Fruit fly (Drosophila melanogaster): ENCODE results near the gene CG8209.

Gene CG8209

DNA sequence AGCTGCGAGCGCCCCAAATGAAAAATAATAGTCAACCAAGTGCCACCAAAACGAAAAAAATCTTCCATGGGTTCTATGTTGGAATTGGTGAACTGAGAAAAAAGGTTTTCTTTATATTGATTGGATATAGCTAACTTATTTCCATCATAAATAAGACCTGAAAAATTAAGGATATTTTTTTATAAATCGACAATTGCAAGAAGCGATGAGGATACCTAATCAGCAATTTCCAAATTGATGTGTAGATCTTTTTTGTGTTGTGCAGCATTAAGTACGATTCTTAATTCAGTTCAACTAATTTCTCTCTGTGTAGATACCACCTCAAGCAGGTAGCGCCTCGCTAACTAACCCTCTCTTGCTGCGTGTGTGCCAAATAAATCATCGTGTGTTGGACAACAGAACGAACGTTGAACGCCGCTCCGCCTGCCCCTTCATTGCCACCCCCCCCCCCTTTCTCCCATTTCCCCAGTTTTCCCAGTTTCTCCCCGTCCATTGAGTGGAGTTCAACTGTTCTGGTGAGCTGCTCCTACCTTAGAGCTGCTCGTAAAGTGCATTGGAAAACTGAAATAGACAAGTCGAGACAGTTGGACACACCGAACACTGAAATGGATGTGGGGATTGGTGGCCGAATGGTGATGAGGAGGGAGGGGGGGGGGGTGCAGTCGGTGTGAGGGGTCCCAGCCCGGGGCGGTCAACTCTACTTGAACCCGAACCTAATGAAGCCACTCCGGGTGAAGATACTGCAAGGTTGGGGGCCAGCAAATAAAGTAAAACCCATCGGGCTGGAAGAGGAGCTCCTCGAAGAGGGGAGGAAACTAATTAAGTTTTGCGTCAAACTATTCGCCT is 12.8 kb downstream of the CG8209 start (continued):
- TF ChIP-seq CG16779 (GFP tag; IDR thresholded peaks at IDR 0.05) (no peak), CG18599 (GFP tag; optimal IDR thresholded peaks at IDR 0.05) (peak; percentile 55), CG12769 (tag; optimal IDR thresholded peaks at IDR 0.05) (no peak), eyg (GFP tag; optimal IDR thresholded peaks at IDR 0.05) (no peak), Dip3 (GFP tag; optimal IDR thresholded peaks at IDR 0.05) (no peak), ranshi (GFP tag; IDR thresholded peaks at IDR 0.05) (no peak), NC2β (GFP tag; optimal IDR thresholded peaks at IDR 0.05) (peak; percentile 36), CG9609 (GFP tag; optimal IDR thresholded peaks at IDR 0.05) (no peak), grn (GFP tag; optimal IDR thresholded peaks at IDR 0.05) (peak; percentile 14), oc (tag; optimal IDR thresholded peaks at IDR 0.05) (peak; percentile 47), fu2 (GFP tag; optimal IDR thresholded peaks at IDR 0.05) (no peak), hb (GFP tag; IDR thresholded peaks at IDR 0.05; ENCODE audit: partially characterized antibody) (no peak), sr (GFP tag; IDR thresholded peaks at IDR 0.05) (no peak), bsh (GFP tag; optimal IDR thresholded peaks at IDR 0.05) (peak; percentile 57 to 89), Taf1 (GFP tag; IDR thresholded peaks at IDR 0.05) (no peak), unpg (GFP tag; optimal IDR thresholded peaks at IDR 0.05) (peak; percentile 68), Lim3 (GFP tag; IDR thresholded peaks at IDR 0.05) (no peak), CG6791 (GFP tag; IDR thresholded peaks at IDR 0.05; ENCODE audit: partially characterized antibody) (no peak), emc (GFP tag; optimal IDR thresholded peaks at IDR 0.05) (no peak), CG17612 (GFP tag; IDR thresholded peaks at IDR 0.05) (no peak; the same call in 1 of the 2 replicates), pnt (GFP tag; optimal IDR thresholded peaks at IDR 0.05) (peak; percentile 74), zfh2 (GFP tag; optimal IDR thresholded peaks at IDR 0.05) (no peak), MESR4 (GFP tag; optimal IDR thresholded peaks at IDR 0.05) (no peak), corto (GFP tag; optimal IDR thresholded peaks at IDR 0.05) (no peak), Gug (GFP tag; IDR thresholded peaks at IDR 0.05) (peak; percentile 27; the same call in 2 of the 4 replicates), CG16815 (GFP tag; optimal IDR thresholded peaks at IDR 0.05) (peak; percentile 69), CG14050 (GFP tag; IDR thresholded peaks at IDR 0.05) (peak; percentile 46; the same call in 1 of the 3 replicates), bbx (GFP tag; IDR thresholded peaks at IDR 0.05; ENCODE audit: partially characterized antibody) (no peak), fd3F (GFP tag; optimal IDR thresholded peaks at IDR 0.05) (no peak), ind (GFP tag; optimal IDR thresholded peaks at IDR 0.05) (peak; percentile 49), Rx (GFP tag; IDR thresholded peaks at IDR 0.05) (peak; percentile 41; the same call in 1 of the 2 replicates), HLH54F (GFP tag; optimal IDR thresholded peaks at IDR 0.05) (no peak), Side (GFP tag; optimal IDR thresholded peaks at IDR 0.05) (peak; percentile 70), gcm2 (GFP tag; optimal IDR thresholded peaks at IDR 0.05) (peak; percentile 24), maf-S (GFP tag; optimal IDR thresholded peaks at IDR 0.05) (no peak), Dll (GFP tag; IDR thresholded peaks at IDR 0.05; ENCODE audit: partially characterized antibody) (no peak), CG9817 (tag; optimal IDR thresholded peaks at IDR 0.05) (peak; percentile 20), E2f2 (GFP tag; IDR thresholded peaks at IDR 0.05) (peak; percentile 22; the same call in 1 of the 2 replicates), CG2875 (GFP tag; optimal IDR thresholded peaks at IDR 0.05) (peak; percentile 51), chn (GFP tag; optimal IDR thresholded peaks at IDR 0.05) (peak; percentile 44), sqz (GFP tag; optimal IDR thresholded peaks at IDR 0.05) (peak; percentile 69), CG13624 (GFP tag; optimal IDR thresholded peaks at IDR 0.05) (no peak), sob (GFP tag; IDR thresholded peaks at IDR 0.05) (peak; percentile 52), CG18619 (GFP tag; optimal IDR thresholded peaks at IDR 0.05) (peak; percentile 57)
